Worm (Caenorhabditis elegans): ENCODE measurements around the gene ncx-6.
A peak's percentile ranks its signal among the peaks of the same experiment; 100 is the strongest.

The ncx-6 gene

DNA sequence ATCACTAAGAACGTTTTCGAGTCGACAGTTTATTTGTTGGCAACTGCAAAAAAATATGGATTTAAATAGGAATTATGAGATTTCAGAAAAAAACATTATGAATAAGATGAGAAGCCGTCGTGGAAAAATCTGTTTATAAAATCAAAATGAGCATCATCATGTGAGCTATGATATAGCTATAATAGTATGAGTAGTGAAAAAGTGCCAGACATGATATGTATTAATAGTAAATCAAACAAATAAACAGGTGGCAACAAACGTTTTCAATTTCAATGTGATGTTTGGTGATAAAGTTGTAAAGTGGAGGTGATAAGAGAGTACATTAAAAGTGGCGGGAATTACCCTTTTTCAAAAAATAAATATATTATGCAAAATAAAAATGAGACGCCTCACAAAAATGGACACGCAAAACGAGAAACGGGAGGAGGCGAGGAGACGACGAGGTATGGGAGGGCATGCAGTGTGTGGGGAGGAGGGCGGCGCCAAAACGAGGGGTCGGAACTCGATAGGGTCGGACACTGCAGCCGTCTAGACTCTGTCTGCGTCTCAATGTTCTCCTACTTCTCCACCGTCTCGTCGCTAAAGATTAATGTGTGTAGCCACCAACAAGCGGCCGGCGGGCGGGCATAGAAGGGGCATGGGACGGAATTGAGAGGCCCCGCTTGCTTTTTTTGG lies 46.0 kb downstream of the ncx-6 start, which contains the start of gene C07A9.9:
Gene C07A9.9 (minus strand): TSS at position 51 of the 675 bp plus-strand sequence.
- TF ChIP-seq daf-12 (tag; optimal IDR thresholded peaks at IDR 0.05) (no peak), snpc-4 (tag; optimal IDR thresholded peaks at IDR 0.05) (peak; percentile 53), egl-5 (tag; optimal IDR thresholded peaks at IDR 0.05) (peak; percentile 27), elt-3 (tag; optimal IDR thresholded peaks at IDR 0.05) (no peak), mml-1 (tag; optimal IDR thresholded peaks at IDR 0.05) (no peak), fkh-10 (GFP tag; optimal IDR thresholded peaks at IDR 0.05) (peak; percentile 33), pha-4 (tag; optimal IDR thresholded peaks at IDR 0.05) (peak; percentile 70), unc-62 (GFP tag; optimal IDR thresholded peaks at IDR 0.05) (peak; percentile 31), nfya-1 (tag; optimal IDR thresholded peaks at IDR 0.05; ENCODE audit: insufficient read depth) (peak; percentile 89), pqm-1 (tag; optimal IDR thresholded peaks at IDR 0.05) (peak; percentile 24), ceh-16 (tag; optimal IDR thresholded peaks at IDR 0.05) (no peak), nhr-12 (tag; optimal IDR thresholded peaks at IDR 0.05) (no peak), nhr-11 (tag; optimal IDR thresholded peaks at IDR 0.05) (no peak), jun-1 (tag; optimal IDR thresholded peaks at IDR 0.05) (peak; percentile 34), nhr-43 (tag; optimal IDR thresholded peaks at IDR 0.05; ENCODE audit: poor library complexity, severe bottlenecking) (peak; percentile 46), ceh-9 (tag; optimal IDR thresholded peaks at IDR 0.05) (no peak), ZK546.5 (tag; optimal IDR thresholded peaks at IDR 0.05) (no peak), nhr-237 (tag; optimal IDR thresholded peaks at IDR 0.05) (no peak), hmg-11 (tag; optimal IDR thresholded peaks at IDR 0.05) (peak; percentile 97), lin-39 (tag; optimal IDR thresholded peaks at IDR 0.05) (peak; percentile 97), zag-1 (tag; optimal IDR thresholded peaks at IDR 0.05) (no peak), unc-39 (tag; optimal IDR thresholded peaks at IDR 0.05) (no peak), nhr-76 (tag; optimal IDR thresholded peaks at IDR 0.05) (no peak), ztf-11 (tag; optimal IDR thresholded peaks at IDR 0.05) (no peak), aly-2 (tag; optimal IDR thresholded peaks at IDR 0.05) (no peak), sea-2 (GFP tag; optimal IDR thresholded peaks at IDR 0.05) (no peak), fos-1 (tag; optimal IDR thresholded peaks at IDR 0.05) (no peak), nhr-23 (tag; optimal IDR thresholded peaks at IDR 0.05) (peak; percentile 35), skn-1 (tag; optimal IDR thresholded peaks at IDR 0.05) (no peak), eor-1 (tag; optimal IDR thresholded peaks at IDR 0.05) (no peak), nhr-77 (tag; optimal IDR thresholded peaks at IDR 0.05) (no peak), elt-1 (tag; optimal IDR thresholded peaks at IDR 0.05) (peak; percentile 63), tbx-2 (tag; optimal IDR thresholded peaks at IDR 0.05) (peak; percentile 50), ceh-82 (tag; optimal IDR thresholded peaks at IDR 0.05) (no peak), nhr-67 (tag; optimal IDR thresholded peaks at IDR 0.05) (no peak), mdl-1 (tag; optimal IDR thresholded peaks at IDR 0.05) (peak; percentile 35), elt-2 (tag; optimal IDR thresholded peaks at IDR 0.05) (peak; percentile 81), fkh-2 (tag; optimal IDR thresholded peaks at IDR 0.05) (no peak), lin-15B (tag; optimal IDR thresholded peaks at IDR 0.05) (peak; percentile 32), ama-1 (optimal IDR thresholded peaks at IDR 0.05) (no peak), ztf-4 (tag; optimal IDR thresholded peaks at IDR 0.05) (no peak), nhr-25 (tag; optimal IDR thresholded peaks at IDR 0.05) (peak; percentile 65), R02D3.7 (tag; optimal IDR thresholded peaks at IDR 0.05) (no peak), egl-27 (tag; optimal IDR thresholded peaks at IDR 0.05) (peak; percentile 39), nhr-28 (tag; optimal IDR thresholded peaks at IDR 0.05) (no peak), ceh-28 (tag; optimal IDR thresholded peaks at IDR 0.05) (peak; percentile 31), lsy-12 (tag; optimal IDR thresholded peaks at IDR 0.05) (peak; percentile 26)

All from whole organism, L3 larva.